Worm (Caenorhabditis elegans) whole organism, mixed stage, embryonic: ENCODE results near the gene fbxa-32.
A peak's percentile ranks its signal among the peaks of the same experiment; 100 is the strongest.

Experiments
- M03D4.4 ChIP-seq: sonication (generic microtip); optimal IDR thresholded peaks from 2 replicates; lab custom pipeline; 2017; ENCODE audit warnings: mild to moderate bottlenecking, missing genetic modification characterization, missing compliant biosample characterization
- bed-3 ChIP-seq: fragments of 200-800 bp; sonication (Bioruptor generic); optimal IDR thresholded peaks from 3 replicates; lab custom pipeline; 2018; ENCODE audit warnings: mild to moderate bottlenecking, missing genetic modification characterization, moderate library complexity, missing compliant biosample characterization
- blmp-1 ChIP-seq: fragments of 150-350 bp; optimal IDR thresholded peaks from 2 replicates; lab custom pipeline; 2014; ENCODE audit warnings: missing biosample characterization, missing genetic modification characterization
- ceh-39 ChIP-seq: fragments of 150-350 bp; optimal IDR thresholded peaks from 2 replicates; lab custom pipeline; 2014; ENCODE audit warnings: missing biosample characterization, missing genetic modification characterization
- ceh-43 ChIP-seq: fragments of 200-800 bp; sonication (Bioruptor generic); optimal IDR thresholded peaks from 2 replicates; lab custom pipeline; 2018; ENCODE audit warnings: mild to moderate bottlenecking, missing genetic modification characterization, moderate library complexity, missing compliant biosample characterization
- ceh-83 ChIP-seq: fragments of 200-800 bp; sonication (Bioruptor generic); optimal IDR thresholded peaks from 2 replicates; lab custom pipeline; 2018; ENCODE audit warnings: mild to moderate bottlenecking, missing genetic modification characterization, missing compliant biosample characterization
- ces-1 ChIP-seq: fragments of 150-350 bp; optimal IDR thresholded peaks from 2 replicates; lab custom pipeline; 2014; ENCODE audit warnings: missing biosample characterization, missing genetic modification reagents, missing genetic modification characterization
- cnd-1 ChIP-seq: fragments of 200-800 bp; sonication (Bioruptor generic); optimal IDR thresholded peaks from 2 replicates; lab custom pipeline; 2018; ENCODE audit warnings: mild to moderate bottlenecking, missing genetic modification characterization, missing compliant biosample characterization
- drap-1 ChIP-seq: fragments of 200-800 bp; sonication (Bioruptor generic); optimal IDR thresholded peaks from 3 replicates; lab custom pipeline; 2018; ENCODE audit warnings: mild to moderate bottlenecking, missing genetic modification characterization, missing compliant biosample characterization
- elt-1 ChIP-seq: sonication (generic microtip); optimal IDR thresholded peaks from 2 replicates; lab custom pipeline; 2017; ENCODE audit warnings: missing genetic modification characterization, mild to moderate bottlenecking, missing compliant biosample characterization, antibody characterized with exemption, moderate library complexity, borderline replicate concordance; ENCODE audit not compliant: insufficient read depth
- elt-3 ChIP-seq: fragments of 150-350 bp; optimal IDR thresholded peaks from 2 replicates; lab custom pipeline; 2014; ENCODE audit warnings: missing biosample characterization, missing genetic modification characterization
- flh-1 ChIP-seq: fragments of 200-800 bp; sonication (Bioruptor generic); optimal IDR thresholded peaks from 2 replicates; lab custom pipeline; 2018; ENCODE audit warnings: mild to moderate bottlenecking, missing genetic modification characterization, moderate library complexity, missing compliant biosample characterization
- ham-2 ChIP-seq: fragments of 200-800 bp; sonication (Bioruptor generic); optimal IDR thresholded peaks from 2 replicates; lab custom pipeline; 2018; ENCODE audit warnings: mild to moderate bottlenecking, missing genetic modification characterization, missing compliant biosample characterization
- hlh-1 ChIP-seq: fragments of 150-350 bp; optimal IDR thresholded peaks from 2 replicates; lab custom pipeline; 2014; ENCODE audit warnings: missing biosample characterization, missing genetic modification reagents, missing genetic modification characterization
- lin-13 ChIP-seq: fragments of 150-350 bp; optimal IDR thresholded peaks from 2 replicates; lab custom pipeline; 2014; ENCODE audit warnings: missing biosample characterization, missing genetic modification characterization
- lin-32 ChIP-seq: fragments of 200-800 bp; sonication (Bioruptor generic); optimal IDR thresholded peaks from 2 replicates; lab custom pipeline; 2018; ENCODE audit warnings: mild to moderate bottlenecking, missing genetic modification characterization, missing compliant biosample characterization
- lsy-2 ChIP-seq: fragments of 150-350 bp; optimal IDR thresholded peaks from 2 replicates; lab custom pipeline; 2014; ENCODE audit warnings: missing biosample characterization, missing genetic modification characterization
- mab-5 ChIP-seq: fragments of 150-350 bp; optimal IDR thresholded peaks from 2 replicates; lab custom pipeline; 2014; ENCODE audit warnings: missing biosample characterization, missing genetic modification characterization
- mep-1 ChIP-seq: fragments of 150-350 bp; optimal IDR thresholded peaks from 2 replicates; lab custom pipeline; 2017; ENCODE audit warnings: missing biosample characterization, missing genetic modification reagents, missing genetic modification characterization, inconsistent platforms
- mls-2 ChIP-seq: sonication (generic microtip); optimal IDR thresholded peaks from 2 replicates; lab custom pipeline; 2016; ENCODE audit warnings: mild to moderate bottlenecking, missing genetic modification characterization, moderate library complexity, missing compliant biosample characterization
- nhr-12 ChIP-seq: fragments of 150-350 bp; optimal IDR thresholded peaks from 2 replicates; lab custom pipeline; 2014; ENCODE audit warnings: missing biosample characterization, missing genetic modification characterization
- nhr-2 ChIP-seq: fragments of 150-350 bp; optimal IDR thresholded peaks from 2 replicates; lab custom pipeline; 2014; ENCODE audit warnings: missing biosample characterization, missing genetic modification characterization
- nhr-237 ChIP-seq: fragments of 150-350 bp; optimal IDR thresholded peaks from 2 replicates; lab custom pipeline; 2014; ENCODE audit warnings: missing biosample characterization, missing genetic modification characterization
- nhr-28 ChIP-seq: fragments of 150-350 bp; optimal IDR thresholded peaks from 2 replicates; lab custom pipeline; 2014; ENCODE audit warnings: missing biosample characterization, missing genetic modification characterization
- nhr-76 ChIP-seq: sonication (generic microtip); optimal IDR thresholded peaks from 2 replicates; lab custom pipeline; 2017; ENCODE audit warnings: missing biosample characterization, missing genetic modification characterization
- pha-4 ChIP-seq: fragments of 150-350 bp; optimal IDR thresholded peaks from 2 replicates; lab custom pipeline; 2018; ENCODE audit warnings: missing biosample characterization, missing genetic modification reagents, missing genetic modification characterization
- sem-2 ChIP-seq: fragments of 200-800 bp; sonication (Bioruptor generic); optimal IDR thresholded peaks from 2 replicates; lab custom pipeline; 2018; ENCODE audit warnings: mild to moderate bottlenecking, missing genetic modification characterization, missing compliant biosample characterization
- snpc-4 ChIP-seq: fragments of 150-350 bp; optimal IDR thresholded peaks from 2 replicates; lab custom pipeline; 2014; ENCODE audit warnings: missing biosample characterization, missing genetic modification characterization
- sptf-1 ChIP-seq: sonication (generic microtip); optimal IDR thresholded peaks from 2 replicates; lab custom pipeline; 2017; ENCODE audit warnings: mild to moderate bottlenecking, missing genetic modification characterization, moderate library complexity, missing compliant biosample characterization
- tbx-8 ChIP-seq: fragments of 200-800 bp; sonication (Bioruptor generic); optimal IDR thresholded peaks from 2 replicates; lab custom pipeline; 2018; ENCODE audit warnings: mild to moderate bottlenecking, missing genetic modification characterization, moderate library complexity, missing compliant biosample characterization
- unc-120 ChIP-seq: sonication (generic microtip); optimal IDR thresholded peaks from 2 replicates; lab custom pipeline; 2017; ENCODE audit warnings: missing genetic modification characterization, missing compliant biosample characterization; ENCODE audit not compliant: poor library complexity, severe bottlenecking
- unc-39 ChIP-seq: fragments of 150-350 bp; optimal IDR thresholded peaks from 2 replicates; lab custom pipeline; 2014; ENCODE audit warnings: missing biosample characterization, missing genetic modification characterization
- unc-62 ChIP-seq: fragments of 150-350 bp; optimal IDR thresholded peaks from 2 replicates; lab custom pipeline; 2014; ENCODE audit warnings: missing biosample characterization, missing genetic modification reagents, missing genetic modification characterization
- zip-8 ChIP-seq: fragments of 150-350 bp; optimal IDR thresholded peaks from 2 replicates; lab custom pipeline; 2014; ENCODE audit warnings: missing biosample characterization, missing genetic modification characterization
- ztf-11 ChIP-seq: fragments of 150-350 bp; optimal IDR thresholded peaks from 2 replicates; lab custom pipeline; 2014; ENCODE audit warnings: missing biosample characterization, missing genetic modification characterization

fbxa-32 gene

DNA sequence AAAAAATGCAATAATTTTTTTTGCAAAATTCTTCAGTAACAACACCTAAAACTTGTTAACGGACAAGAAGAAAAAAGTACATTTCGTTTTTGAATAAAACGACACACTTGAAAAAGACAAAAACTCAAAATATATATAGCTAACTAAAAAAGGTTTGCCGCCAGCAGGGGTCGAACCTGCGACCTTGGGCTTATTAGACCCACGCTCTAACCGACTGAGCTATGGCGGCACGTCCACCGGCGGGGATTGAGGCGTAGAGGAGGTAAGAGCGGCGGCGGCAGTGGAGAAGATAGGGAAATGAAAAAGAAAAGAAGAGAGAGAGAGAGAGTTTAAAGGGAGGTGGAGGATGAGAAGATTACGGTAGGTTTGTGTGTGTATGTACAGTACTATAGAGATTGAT, 50.8 kb downstream of the fbxa-32 start:
- TF ChIP-seq drap-1 (GFP tag; lab: Kevin White, UChicago) (peak; percentile 28), lsy-2 (tag; lab: Kevin White, UChicago) (no peak), pha-4 (tag; lab: Kevin White, UChicago) (no peak), unc-39 (no peak), mls-2 (tag; lab: Kevin White, UChicago) (peak; percentile 28), hlh-1 (tag; lab: Kevin White, UChicago) (no peak), lin-32 (GFP tag; lab: Kevin White, UChicago) (no peak), tbx-8 (no peak), unc-62 (GFP tag; lab: Kevin White, UChicago) (no peak), sptf-1 (tag; lab: Kevin White, UChicago) (peak; percentile 73), ztf-11 (no peak), ceh-39 (tag; lab: Kevin White, UChicago) (no peak), ceh-43 (GFP tag; lab: Kevin White, UChicago) (peak; percentile 55), zip-8 (tag; lab: Kevin White, UChicago) (no peak), lin-13 (no peak), nhr-28 (no peak), elt-1 (tag; lab: Kevin White, UChicago) (no peak), ham-2 (GFP tag; lab: Kevin White, UChicago) (peak; percentile 59), blmp-1 (tag; lab: Kevin White, UChicago) (no peak), ces-1 (no peak), elt-3 (no peak), cnd-1 (tag; lab: Kevin White, UChicago) (peak; percentile 70), nhr-76 (tag; lab: Kevin White, UChicago) (no peak), sem-2 (GFP tag; lab: Kevin White, UChicago) (peak; percentile 56), snpc-4 (tag; lab: Kevin White, UChicago) (no peak), nhr-2 (tag; lab: Kevin White, UChicago) (no peak), mep-1 (no peak), M03D4.4 (tag; lab: Kevin White, UChicago) (peak; percentile 65), nhr-12 (tag; lab: Kevin White, UChicago) (no peak), ceh-83 (GFP tag; lab: Kevin White, UChicago) (peak; percentile 67), flh-1 (GFP tag; lab: Kevin White, UChicago) (peak; percentile 8), unc-120 (peak; percentile 67), mab-5 (tag; lab: Kevin White, UChicago) (no peak), bed-3 (GFP tag; lab: Kevin White, UChicago) (peak; percentile 18), nhr-237 (no peak)
